Fruit fly (Drosophila melanogaster) Kc167 (cell line): ENCODE results near the gene CG31624.

Experiments
- Myc ChIP-seq: fragments of >200 bp; optimal IDR thresholded peaks from 2 replicates; lab custom pipeline; 2017; ENCODE audit warnings: missing external identifiers
- Sin3A ChIP-seq: fragments of >200 bp; optimal IDR thresholded peaks from 2 replicates; lab custom pipeline; 2018; ENCODE audit warnings: missing external identifiers
- h ChIP-seq: fragments of >200 bp; optimal IDR thresholded peaks from 3 replicates; lab custom pipeline; 2018; ENCODE audit warnings: missing external identifiers
- insv ChIP-seq: fragments of >200 bp; optimal IDR thresholded peaks from 3 replicates; lab custom pipeline; 2018; ENCODE audit warnings: missing external identifiers
- psq ChIP-seq: fragments of >200 bp; optimal IDR thresholded peaks from 2 replicates; lab custom pipeline; 2017; ENCODE audit warnings: missing external identifiers
- ttk ChIP-seq: sonication (Bioruptor generic); optimal IDR thresholded peaks from 2 replicates; lab custom pipeline; 2017; ENCODE audit warnings: missing external identifiers

The CG31624 gene

DNA sequence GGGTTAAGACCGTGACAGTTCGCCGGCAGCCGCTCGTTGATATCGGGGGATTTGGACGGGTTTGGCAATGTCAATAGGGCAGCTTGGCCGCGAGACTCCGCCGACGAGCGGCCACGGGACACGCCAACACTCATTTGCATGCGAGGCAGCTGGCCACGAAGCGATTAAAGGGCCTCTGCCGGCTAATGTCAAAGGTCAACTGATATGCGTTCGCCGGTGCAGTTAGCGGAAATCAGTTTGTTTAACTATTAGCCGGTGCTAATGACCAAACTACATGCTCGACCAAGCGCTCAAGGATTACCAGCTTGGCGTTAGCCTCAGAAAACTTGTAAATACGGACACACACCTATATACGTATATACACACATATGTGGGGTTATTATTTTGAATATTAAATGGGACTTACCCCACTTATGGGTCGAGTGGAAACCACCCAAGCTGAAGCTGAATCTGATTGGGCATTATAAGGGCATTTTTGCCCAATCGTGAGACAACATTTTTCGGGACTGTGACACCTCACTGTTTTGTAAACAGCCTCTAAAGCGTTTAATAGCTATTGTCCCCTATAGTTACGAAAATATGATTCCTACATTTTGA is 34.3 kb upstream of the CG31624 start:
- no peak for TF ChIP-seq h (lab: Kevin White, UChicago)
- no peak for TF ChIP-seq Sin3A (lab: Kevin White, UChicago)
- TF ChIP-seq psq: no peak
- TF ChIP-seq ttk: no peak
- TF ChIP-seq Myc (lab: Kevin White, UChicago): no peak
- TF ChIP-seq insv (lab: Kevin White, UChicago): no peak

DNA sequence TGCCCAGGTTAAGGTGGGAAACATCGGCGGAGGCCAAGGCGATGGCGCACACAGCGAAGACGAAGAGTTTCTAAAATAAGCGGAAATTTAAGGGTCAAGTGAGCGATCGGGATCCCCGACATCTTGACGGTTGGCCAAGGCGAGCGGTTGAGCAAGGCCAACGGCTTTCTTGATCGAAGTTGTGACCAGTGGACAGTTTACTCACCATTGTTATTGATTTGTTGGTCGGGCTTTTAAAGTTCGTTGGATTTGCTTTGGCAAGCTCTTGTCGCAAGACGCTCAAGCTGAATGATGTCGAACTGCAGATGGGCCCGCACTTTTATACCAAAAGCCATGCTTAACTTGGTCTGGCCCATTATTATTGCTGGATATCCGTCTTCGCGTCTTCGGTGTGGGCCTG is 33.3 kb upstream of the CG31624 start:
- TF ChIP-seq psq: no peak
- TF ChIP-seq h (lab: Kevin White, UChicago): no peak
- TF ChIP-seq Myc (lab: Kevin White, UChicago): no peak
- no peak for TF ChIP-seq insv (lab: Kevin White, UChicago)
- TF ChIP-seq ttk: no peak
- no peak for TF ChIP-seq Sin3A (lab: Kevin White, UChicago)

DNA sequence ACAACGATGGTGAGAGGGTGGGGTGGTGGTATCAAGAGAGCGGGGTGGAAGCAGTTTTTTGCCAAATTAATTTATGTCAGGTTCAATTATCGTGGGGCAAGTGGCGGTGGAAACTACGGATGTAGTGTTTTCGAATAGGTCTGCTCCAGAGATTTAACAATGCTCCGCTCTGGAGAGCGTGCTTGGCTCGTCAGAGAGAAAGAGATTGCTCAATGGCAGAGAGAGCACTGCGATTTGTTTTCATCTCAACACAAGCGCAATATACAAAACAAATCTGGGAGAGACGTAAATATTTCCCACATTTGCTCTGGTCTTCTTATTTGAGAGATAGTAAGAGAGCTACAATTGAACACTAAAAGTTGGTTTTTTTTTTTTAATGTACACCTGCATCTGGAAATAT is 21.6 kb upstream of the CG31624 start:
- TF ChIP-seq Sin3A (lab: Kevin White, UChicago): no peak

DNA sequence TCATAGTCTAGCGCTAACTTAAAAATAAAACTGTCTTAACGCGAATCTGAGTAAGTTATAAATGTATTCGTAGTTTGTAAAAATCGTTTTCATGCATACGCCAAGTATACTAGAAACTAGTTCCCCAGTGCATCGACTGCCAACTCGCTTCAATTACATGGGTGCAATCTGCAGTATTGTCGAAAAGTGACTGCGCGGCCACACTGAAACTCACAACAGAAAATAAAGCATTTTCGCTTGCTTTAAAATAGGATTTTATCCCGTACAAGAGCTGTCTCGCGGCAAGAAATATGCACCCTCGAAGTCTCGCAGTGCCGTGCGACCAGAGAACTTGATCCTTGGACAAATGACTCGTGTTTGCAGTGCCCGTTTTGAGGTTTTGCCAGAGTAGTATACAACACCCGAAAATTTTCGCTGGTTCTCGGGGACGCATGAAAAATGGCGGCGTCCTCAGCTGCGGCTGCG is 21.0 kb upstream of the CG31624 start, which contains the start of gene CG8677:
Gene CG8677 (plus strand): TSS at position 199 of the 465 bp plus-strand sequence.
- TF ChIP-seq Sin3A (lab: Kevin White, UChicago) (no peak), ttk (no peak), psq (no peak), h (lab: Kevin White, UChicago) (no peak), Myc (lab: Kevin White, UChicago) (no peak), insv (lab: Kevin White, UChicago) (no peak)

DNA sequence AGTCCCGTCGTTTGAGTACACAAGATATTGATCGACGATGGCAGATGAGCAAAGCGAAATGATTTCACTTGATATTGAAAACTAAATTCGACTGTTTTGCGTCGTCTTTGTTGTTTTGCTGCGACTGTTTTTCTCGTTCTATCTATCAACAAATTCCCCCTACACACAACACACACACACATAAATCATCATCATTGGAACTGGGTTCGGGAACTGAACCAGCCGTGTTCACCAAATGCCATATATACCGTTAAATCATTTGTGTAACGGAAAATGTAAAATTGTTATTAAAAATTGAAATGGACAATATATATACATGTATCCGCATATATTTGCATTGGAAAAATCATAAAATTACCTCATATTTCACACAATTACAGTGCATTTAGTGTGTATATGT is 20.2 kb upstream of the CG31624 start, which contains the start of gene Atg18b:
Gene Atg18b (minus strand): TSS at position 177 of the 400 bp plus-strand sequence.
- TF ChIP-seq psq (no peak), h (lab: Kevin White, UChicago) (no peak), insv (lab: Kevin White, UChicago) (no peak), Myc (lab: Kevin White, UChicago) (no peak)

DNA sequence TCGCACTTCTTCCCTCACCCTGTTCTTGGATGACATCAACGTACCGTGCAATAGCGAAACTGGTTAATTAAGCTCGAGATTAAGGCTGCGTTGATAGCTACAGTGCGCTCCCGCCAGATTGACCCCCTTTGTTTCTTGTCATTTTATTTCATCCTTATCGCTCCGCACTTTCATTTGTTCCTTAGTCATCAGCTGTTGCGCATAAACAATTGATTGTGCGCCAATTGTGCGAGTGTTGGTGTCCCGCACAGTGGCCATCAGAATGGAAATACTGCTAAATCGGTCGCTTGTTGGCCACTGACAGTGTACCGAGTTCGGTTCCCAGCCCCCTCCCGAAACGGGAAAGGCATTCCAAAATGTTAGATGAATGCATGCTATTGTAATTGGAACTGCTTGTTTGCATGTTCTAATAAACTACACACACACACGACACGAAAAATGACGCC is 19.5 kb upstream of the CG31624 start:
- TF ChIP-seq Myc (lab: Kevin White, UChicago): no peak
- TF ChIP-seq psq: no peak
- TF ChIP-seq h (lab: Kevin White, UChicago): no peak
- TF ChIP-seq insv (lab: Kevin White, UChicago): no peak
- TF ChIP-seq Sin3A (lab: Kevin White, UChicago): no peak
- no peak for TF ChIP-seq ttk

DNA sequence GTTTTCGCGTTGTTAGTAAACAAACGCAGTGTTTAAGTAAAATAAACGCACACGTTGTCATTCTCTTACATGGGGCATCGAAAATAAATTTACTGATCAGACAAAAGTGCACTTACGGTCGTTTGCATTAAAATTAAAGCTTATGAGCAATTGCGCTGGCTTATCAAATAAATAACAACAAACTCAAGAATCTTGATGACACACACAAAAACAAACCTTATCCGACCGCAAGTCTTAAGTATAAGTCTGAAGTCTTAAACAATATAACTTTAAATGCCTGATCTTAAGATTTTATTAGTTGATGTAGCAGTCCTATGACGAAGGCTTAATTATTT is 18.7 kb upstream of the CG31624 start:
- no peak for TF ChIP-seq insv (lab: Kevin White, UChicago)
- no peak for TF ChIP-seq Myc (lab: Kevin White, UChicago)
- TF ChIP-seq psq: no peak
- no peak for TF ChIP-seq ttk
- TF ChIP-seq h (lab: Kevin White, UChicago): no peak
- TF ChIP-seq Sin3A (lab: Kevin White, UChicago): no peak

DNA sequence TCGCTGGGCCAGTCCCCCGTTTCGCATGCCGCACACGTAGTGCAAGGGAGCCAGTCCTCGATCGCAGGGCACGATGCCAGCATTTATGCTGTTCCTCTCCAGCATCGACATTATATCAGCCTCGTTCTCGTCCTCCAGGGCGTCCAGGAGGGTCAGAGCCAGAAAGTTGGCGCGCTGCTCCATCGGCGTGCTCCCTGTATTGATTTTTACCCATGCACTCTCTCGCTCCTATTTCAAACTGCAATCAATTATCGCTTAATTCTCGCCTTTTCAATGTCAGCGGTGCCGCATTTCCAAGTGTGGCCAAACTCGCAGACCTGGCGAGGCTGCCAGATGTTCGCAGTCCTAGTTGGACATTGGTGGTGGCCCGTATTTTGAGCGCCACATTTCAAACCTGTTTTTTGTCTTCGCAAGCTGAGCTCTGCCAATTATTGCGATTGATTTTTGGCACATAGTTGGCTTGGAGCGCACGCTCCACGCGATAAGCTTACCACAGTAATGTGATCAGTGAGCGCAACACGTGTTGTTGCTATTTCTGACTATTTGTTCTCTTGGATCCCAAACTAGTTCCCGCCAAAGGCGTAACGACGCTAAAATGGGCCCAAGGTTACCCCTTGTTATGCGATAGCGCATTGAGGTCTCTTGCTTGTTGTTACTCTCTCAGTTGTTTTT is 18.2 kb upstream of the CG31624 start, which contains the start of gene CG8679:
Gene CG8679 (minus strand): TSS at position 305 of the 672 bp plus-strand sequence.
- TF ChIP-seq insv (lab: Kevin White, UChicago): no peak
- TF ChIP-seq psq: no peak
- no peak for TF ChIP-seq Myc (lab: Kevin White, UChicago)
- no peak for TF ChIP-seq h (lab: Kevin White, UChicago)
- no peak for TF ChIP-seq ttk
- TF ChIP-seq Sin3A (lab: Kevin White, UChicago): no peak

DNA sequence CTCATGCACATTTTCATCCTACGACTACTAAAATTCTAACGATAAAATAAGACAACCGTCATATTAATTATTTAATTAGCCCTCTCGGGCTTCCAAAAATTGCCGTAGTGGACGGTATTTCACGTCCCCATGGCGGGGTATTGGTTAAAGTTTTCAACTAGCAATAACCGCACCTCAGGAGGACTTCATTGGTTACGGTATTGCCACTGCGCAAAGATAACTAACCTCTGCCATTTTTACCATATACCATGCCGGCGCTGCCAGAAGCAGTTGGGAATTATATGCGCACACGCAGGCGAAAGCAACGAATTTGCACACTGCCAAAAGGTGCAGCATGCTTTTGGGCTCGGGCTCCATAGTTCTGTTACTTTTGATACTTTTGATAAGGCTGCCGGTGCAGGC is 14.8 kb upstream of the CG31624 start:
- no peak for TF ChIP-seq psq
- no peak for TF ChIP-seq Myc (lab: Kevin White, UChicago)
- no peak for TF ChIP-seq Sin3A (lab: Kevin White, UChicago)
- no peak for TF ChIP-seq insv (lab: Kevin White, UChicago)
- no peak for TF ChIP-seq ttk
- no peak for TF ChIP-seq h (lab: Kevin White, UChicago)

DNA sequence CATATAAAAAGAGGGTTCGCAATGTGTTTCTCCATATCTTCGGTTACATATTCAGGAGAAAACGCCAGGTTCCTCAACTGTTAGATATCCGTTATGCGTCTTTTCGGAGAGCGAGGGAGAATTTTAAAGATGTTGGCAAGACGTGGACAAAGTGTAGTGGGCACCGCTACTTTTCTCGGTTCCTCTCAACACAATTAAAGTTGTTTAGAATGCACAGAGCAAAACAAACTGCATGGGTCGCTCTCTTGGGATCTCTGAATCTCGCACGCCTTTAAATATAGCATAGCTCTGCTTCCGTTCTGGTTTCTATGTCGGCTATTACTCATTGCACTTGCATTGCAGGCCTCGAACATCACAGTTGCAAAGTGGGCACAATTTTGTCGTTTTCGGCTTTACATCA is 6.0 kb upstream of the CG31624 start, which contains the start of gene clumsy:
Gene clumsy (plus strand): TSS at position 301 of the 400 bp plus-strand sequence.
- TF ChIP-seq ttk (no peak), insv (lab: Kevin White, UChicago) (no peak), h (lab: Kevin White, UChicago) (no peak), Sin3A (lab: Kevin White, UChicago) (no peak), psq (no peak), Myc (lab: Kevin White, UChicago) (no peak)

DNA sequence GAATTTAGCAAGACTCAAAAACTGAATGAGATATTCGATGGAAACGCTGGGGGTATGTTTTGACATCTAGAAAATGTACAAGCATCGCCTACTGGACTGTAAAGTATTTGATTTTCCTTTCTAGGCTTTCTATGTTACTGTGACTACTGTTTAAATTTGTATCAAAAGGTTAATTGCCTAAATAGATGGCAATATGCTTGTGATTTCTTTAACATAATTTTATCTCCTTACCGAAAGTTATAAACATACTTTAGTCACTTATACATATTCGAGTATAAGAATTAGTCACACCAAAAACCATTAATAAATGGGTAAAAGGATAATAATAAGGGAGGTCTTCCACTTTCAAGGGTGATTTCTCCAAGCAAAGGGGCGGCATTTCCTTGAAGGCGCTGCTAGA is 2.5 kb upstream of the CG31624 start, which contains the start of gene CG31988:
Gene CG31988 (minus strand): TSS at position 101 of the 400 bp plus-strand sequence.
- TF ChIP-seq h (lab: Kevin White, UChicago) (no peak), insv (lab: Kevin White, UChicago) (no peak), psq (no peak), Sin3A (lab: Kevin White, UChicago) (no peak), Myc (lab: Kevin White, UChicago) (no peak), ttk (no peak)

DNA sequence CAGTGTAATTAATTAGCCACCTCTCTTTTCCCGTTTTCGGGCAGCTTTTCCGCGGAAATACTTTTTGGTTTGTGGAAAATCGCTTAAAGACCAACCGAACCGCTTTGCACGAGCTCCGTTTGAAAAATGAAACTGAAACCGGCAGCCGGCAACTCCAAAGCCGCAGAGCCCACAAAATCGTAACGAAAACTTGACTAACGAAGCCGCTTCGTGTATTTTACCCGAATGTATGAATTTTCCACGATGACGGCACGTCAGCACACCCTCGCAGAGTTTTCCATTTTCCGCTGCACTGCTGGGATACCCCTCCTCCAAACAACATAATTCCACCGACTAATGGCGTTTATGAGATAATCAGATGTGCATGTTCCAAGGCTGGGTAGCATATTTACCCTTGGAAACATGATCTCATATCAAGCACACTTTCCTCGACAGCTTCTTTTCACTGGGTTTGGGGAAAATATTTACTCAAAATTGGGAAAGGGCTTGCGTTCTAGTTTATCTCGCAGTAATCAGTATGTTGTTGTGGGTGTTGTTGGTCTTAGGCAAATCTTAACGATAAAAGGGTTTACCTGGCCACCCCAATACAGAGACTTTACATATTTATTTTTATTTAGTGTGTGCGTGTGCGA is 1.4 kb downstream of the CG31624 start, which contains the start of gene Ret:
Gene Ret (minus strand): TSS at position 130 of the 632 bp plus-strand sequence.
- TF ChIP-seq ttk (no peak), h (lab: Kevin White, UChicago) (no peak), Sin3A (lab: Kevin White, UChicago) (no peak), psq (no peak), insv (lab: Kevin White, UChicago) (no peak)
